Worm (Caenorhabditis elegans) whole organism, L3 larva: Measurements from ENCODE around the gene F08F8.11.

Experiments used
- egl-27 ChIP-seq: sonication (generic microtip); optimal IDR thresholded peaks from 4 replicates; lab custom pipeline; 2017; ENCODE audit warnings: missing biosample characterization, missing genetic modification reagents, missing genetic modification characterization
- nhr-25 ChIP-seq: sonication (generic microtip); optimal IDR thresholded peaks from 2 replicates; lab custom pipeline; 2017; ENCODE audit warnings: missing biosample characterization, missing genetic modification characterization
- pha-4 ChIP-seq: fragments of 150-350 bp; optimal IDR thresholded peaks from 2 replicates; lab custom pipeline; 2014; ENCODE audit warnings: missing biosample characterization, missing genetic modification reagents, missing genetic modification characterization
- pqm-1 ChIP-seq: fragments of 150-350 bp; optimal IDR thresholded peaks from 2 replicates; lab custom pipeline; 2017; ENCODE audit warnings: missing biosample characterization, missing genetic modification characterization, inconsistent platforms
- snpc-4 ChIP-seq: fragments of 150-350 bp; optimal IDR thresholded peaks from 2 replicates; lab custom pipeline; 2014; ENCODE audit warnings: missing biosample characterization, missing genetic modification characterization
- unc-62 ChIP-seq: fragments of 150-350 bp; sonication (generic microtip); optimal IDR thresholded peaks from 4 replicates; lab custom pipeline; 2014; ENCODE audit warnings: missing biosample characterization, missing genetic modification reagents, missing genetic modification characterization
- ztf-11 ChIP-seq: fragments of 150-350 bp; optimal IDR thresholded peaks from 2 replicates; lab custom pipeline; 2014; ENCODE audit warnings: missing biosample characterization, missing genetic modification characterization

ce11 chrIII:7381546-7382171 lies 16.0 kb downstream of the F08F8.11 start, which contains the start of the genes hmg-4 and T20B12.3:
- no peak for TF ChIP-seq egl-27 (tag; lab: Kevin White, UChicago)
- no peak for TF ChIP-seq ztf-11 (tag; lab: Kevin White, UChicago)
- TF ChIP-seq unc-62 (GFP tag; lab: Kevin White, UChicago) = no peak
- TF ChIP-seq snpc-4 (tag; lab: Kevin White, UChicago) = peak; percentile 23
- TF ChIP-seq pqm-1 (tag; lab: Kevin White, UChicago) = no peak
- TF ChIP-seq pha-4 (tag; lab: Kevin White, UChicago) = peak; percentile 49
- TF ChIP-seq nhr-25 (tag; lab: Kevin White, UChicago) = peak; percentile 45
